Worm (Caenorhabditis elegans) whole organism, late embryonic: Measurements from ENCODE around the gene F36D3.16.

ENCODE experiments used
- K02D7.2 ChIP-seq: sonication (generic microtip); optimal IDR thresholded peaks from 2 replicates; lab custom pipeline; 2017; ENCODE audit warnings: mild to moderate bottlenecking, missing genetic modification characterization, missing compliant biosample characterization
- ceh-24 ChIP-seq: sonication (generic microtip); optimal IDR thresholded peaks from 2 replicates; lab custom pipeline; 2016; ENCODE audit warnings: mild to moderate bottlenecking, missing genetic modification characterization, missing compliant biosample characterization
- ceh-6 ChIP-seq: fragments of 200-800 bp; sonication (Bioruptor generic); optimal IDR thresholded peaks from 2 replicates; lab custom pipeline; 2018; ENCODE audit warnings: mild to moderate bottlenecking, missing genetic modification characterization, missing compliant biosample characterization
- ceh-9 ChIP-seq: sonication (generic microtip); optimal IDR thresholded peaks from 2 replicates; lab custom pipeline; 2016; ENCODE audit warnings: mild to moderate bottlenecking, missing genetic modification characterization, inconsistent platforms, missing compliant biosample characterization
- fkh-10 ChIP-seq: fragments of 150-350 bp; optimal IDR thresholded peaks from 2 replicates; lab custom pipeline; 2014; ENCODE audit warnings: missing biosample characterization, missing genetic modification reagents, missing genetic modification characterization
- gmeb-2 ChIP-seq: sonication (generic microtip); optimal IDR thresholded peaks from 2 replicates; lab custom pipeline; 2016; ENCODE audit warnings: missing genetic modification characterization, inconsistent platforms, missing compliant biosample characterization
- lin-11 ChIP-seq: fragments of 200-800 bp; sonication (Bioruptor generic); optimal IDR thresholded peaks from 2 replicates; lab custom pipeline; 2018; ENCODE audit warnings: mild to moderate bottlenecking, missing genetic modification characterization, missing compliant biosample characterization
- nhr-11 ChIP-seq: fragments of 150-350 bp; optimal IDR thresholded peaks from 2 replicates; lab custom pipeline; 2014; ENCODE audit warnings: missing biosample characterization, missing genetic modification characterization
- odd-2 ChIP-seq: sonication (generic microtip); optimal IDR thresholded peaks from 2 replicates; lab custom pipeline; 2017; ENCODE audit warnings: antibody characterized with exemption, mild to moderate bottlenecking, missing genetic modification characterization, missing compliant biosample characterization
- pha-2 ChIP-seq: sonication (generic microtip); optimal IDR thresholded peaks from 2 replicates; lab custom pipeline; 2017; ENCODE audit warnings: mild to moderate bottlenecking, missing genetic modification characterization, missing compliant biosample characterization
- pha-4 ChIP-seq: fragments of 150-350 bp; optimal IDR thresholded peaks from 2 replicates; lab custom pipeline; 2018; ENCODE audit warnings: missing biosample characterization, missing genetic modification reagents, missing genetic modification characterization
- rnt-1 ChIP-seq: sonication (generic microtip); optimal IDR thresholded peaks from 2 replicates; lab custom pipeline; 2016; ENCODE audit warnings: missing genetic modification characterization, missing compliant biosample characterization
- ttx-3 ChIP-seq: sonication (generic microtip); optimal IDR thresholded peaks from 2 replicates; lab custom pipeline; 2016; ENCODE audit warnings: missing genetic modification reagents, missing genetic modification characterization, missing compliant biosample characterization
- unc-86 ChIP-seq: sonication (generic microtip); optimal IDR thresholded peaks from 2 replicates; lab custom pipeline; 2016; ENCODE audit warnings: missing genetic modification characterization, missing compliant biosample characterization

- no peak for TF ChIP-seq gmeb-2 (tag; lab: Kevin White, UChicago)
- no peak for TF ChIP-seq pha-4 (tag; lab: Kevin White, UChicago)
- TF ChIP-seq ttx-3 (tag; lab: Kevin White, UChicago), result no peak
- no peak for TF ChIP-seq nhr-11
- TF ChIP-seq rnt-1 (tag; lab: Kevin White, UChicago), result no peak
- TF ChIP-seq ceh-6, result no peak
- TF ChIP-seq pha-2, result no peak
- no peak for TF ChIP-seq unc-86 (tag; lab: Kevin White, UChicago)
- TF ChIP-seq K02D7.2 (tag; lab: Kevin White, UChicago), result no peak
- TF ChIP-seq lin-11 (tag; lab: Kevin White, UChicago), result no peak
- no peak for TF ChIP-seq fkh-10
- TF ChIP-seq ceh-24 (tag; lab: Kevin White, UChicago), result no peak
- TF ChIP-seq ceh-9 (tag; lab: Kevin White, UChicago), result no peak
- no peak for TF ChIP-seq odd-2 (tag; lab: Kevin White, UChicago)
Measured at ce11 chrV:16505828-16506227, 22.1 kb upstream of the F36D3.16 start, which contains the start of gene nhr-54.
